Worm (Caenorhabditis elegans) whole organism, late embryonic: Measurements from ENCODE around the gene nhr-242.

Experiments used
- C38D4.7 ChIP-seq: fragments of 200-800 bp; sonication (Bioruptor generic); optimal IDR thresholded peaks from 2 replicates; lab custom pipeline; 2018; ENCODE audit warnings: mild to moderate bottlenecking, missing genetic modification characterization, moderate library complexity, missing compliant biosample characterization
- F13H6.1 ChIP-seq: sonication (generic microtip); optimal IDR thresholded peaks from 2 replicates; lab custom pipeline; 2016; ENCODE audit warnings: missing genetic modification characterization, missing compliant biosample characterization
- K02D7.2 ChIP-seq: sonication (generic microtip); optimal IDR thresholded peaks from 2 replicates; lab custom pipeline; 2017; ENCODE audit warnings: mild to moderate bottlenecking, missing genetic modification characterization, missing compliant biosample characterization
- K09A11.1 ChIP-seq: sonication (generic microtip); optimal IDR thresholded peaks from 2 replicates; lab custom pipeline; 2017; ENCODE audit warnings: antibody characterized with exemption, mild to moderate bottlenecking, missing genetic modification characterization, missing compliant biosample characterization; ENCODE audit not compliant: insufficient read depth
- ceh-22 ChIP-seq: sonication (generic microtip); optimal IDR thresholded peaks from 2 replicates; lab custom pipeline; 2017; ENCODE audit warnings: missing biosample characterization, missing genetic modification characterization
- ceh-30 ChIP-seq: fragments of 150-350 bp; optimal IDR thresholded peaks from 2 replicates; lab custom pipeline; 2014; ENCODE audit warnings: missing biosample characterization, missing genetic modification characterization
- ceh-31 ChIP-seq: sonication (generic microtip); optimal IDR thresholded peaks from 2 replicates; lab custom pipeline; 2016; ENCODE audit warnings: missing genetic modification characterization, missing compliant biosample characterization
- ceh-34 ChIP-seq: sonication (generic microtip); optimal IDR thresholded peaks from 2 replicates; lab custom pipeline; 2016; ENCODE audit warnings: mild to moderate bottlenecking, missing genetic modification characterization, missing compliant biosample characterization
- ceh-45 ChIP-seq: fragments of 200-800 bp; sonication (Bioruptor generic); IDR thresholded peaks from 2 replicates; pipeline ENCODE4 v1.3.6; 2022; ENCODE audit warnings: missing genetic modification reagents, missing genetic modification characterization, missing compliant biosample characterization
- ceh-6 ChIP-seq: fragments of 200-800 bp; sonication (Bioruptor generic); optimal IDR thresholded peaks from 2 replicates; lab custom pipeline; 2018; ENCODE audit warnings: mild to moderate bottlenecking, missing genetic modification characterization, missing compliant biosample characterization
- ceh-9 ChIP-seq: sonication (generic microtip); optimal IDR thresholded peaks from 2 replicates; lab custom pipeline; 2016; ENCODE audit warnings: mild to moderate bottlenecking, missing genetic modification characterization, inconsistent platforms, missing compliant biosample characterization
- dmd-4 ChIP-seq: sonication (generic microtip); optimal IDR thresholded peaks from 2 replicates; lab custom pipeline; 2016; ENCODE audit warnings: borderline replicate concordance, missing genetic modification characterization, missing compliant biosample characterization
- dve-1 ChIP-seq: sonication (generic microtip); optimal IDR thresholded peaks from 2 replicates; lab custom pipeline; 2017; ENCODE audit warnings: antibody characterized with exemption, mild to moderate bottlenecking, missing genetic modification characterization, missing compliant biosample characterization
- elt-2 ChIP-seq: sonication (generic microtip); optimal IDR thresholded peaks from 2 replicates; lab custom pipeline; 2016; ENCODE audit warnings: missing genetic modification reagents, missing genetic modification characterization, missing compliant biosample characterization
- ets-4 ChIP-seq: sonication (generic microtip); optimal IDR thresholded peaks from 2 replicates; lab custom pipeline; 2016; ENCODE audit warnings: missing genetic modification characterization, missing compliant biosample characterization
- eyg-1 ChIP-seq: sonication (generic microtip); optimal IDR thresholded peaks from 2 replicates; lab custom pipeline; 2016; ENCODE audit warnings: missing genotype, missing genetic modification characterization, missing compliant biosample characterization
- fkh-10 ChIP-seq: fragments of 150-350 bp; optimal IDR thresholded peaks from 2 replicates; lab custom pipeline; 2014; ENCODE audit warnings: missing biosample characterization, missing genetic modification reagents, missing genetic modification characterization
- fkh-6 ChIP-seq: sonication (generic microtip); optimal IDR thresholded peaks from 2 replicates; lab custom pipeline; 2016; ENCODE audit warnings: missing genetic modification characterization, missing compliant biosample characterization
- hlh-13 ChIP-seq: fragments of 200-800 bp; sonication (Bioruptor generic); optimal IDR thresholded peaks from 2 replicates; lab custom pipeline; 2018; ENCODE audit warnings: mild to moderate bottlenecking, missing genetic modification characterization, missing compliant biosample characterization
- hlh-30 ChIP-seq: sonication (generic microtip); optimal IDR thresholded peaks from 2 replicates; lab custom pipeline; 2017; ENCODE audit warnings: antibody characterized with exemption, missing genetic modification characterization, missing compliant biosample characterization; ENCODE audit not compliant: insufficient read depth
- hlh-8 ChIP-seq: sonication (generic microtip); optimal IDR thresholded peaks from 2 replicates; lab custom pipeline; 2016; ENCODE audit warnings: missing genotype, missing genetic modification characterization, missing compliant biosample characterization
- lim-6 ChIP-seq: sonication (generic microtip); optimal IDR thresholded peaks from 2 replicates; lab custom pipeline; 2016; ENCODE audit warnings: missing genetic modification characterization, missing compliant biosample characterization
- madf-2 ChIP-seq: sonication (generic microtip); optimal IDR thresholded peaks from 2 replicates; lab custom pipeline; 2017; ENCODE audit warnings: missing genetic modification characterization, missing compliant biosample characterization
- mec-3 ChIP-seq: sonication (generic microtip); optimal IDR thresholded peaks from 2 replicates; lab custom pipeline; 2016; ENCODE audit warnings: borderline replicate concordance, missing genetic modification characterization, missing compliant biosample characterization
- nhr-11 ChIP-seq: fragments of 150-350 bp; optimal IDR thresholded peaks from 2 replicates; lab custom pipeline; 2014; ENCODE audit warnings: missing biosample characterization, missing genetic modification characterization
- nhr-232 ChIP-seq: sonication (generic microtip); optimal IDR thresholded peaks from 2 replicates; lab custom pipeline; 2016; ENCODE audit warnings: missing genetic modification characterization, missing compliant biosample characterization
- pat-9 ChIP-seq: fragments of 200-800 bp; sonication (Bioruptor generic); optimal IDR thresholded peaks from 2 replicates; lab custom pipeline; 2018; ENCODE audit warnings: mild to moderate bottlenecking, missing genetic modification characterization, moderate library complexity, missing compliant biosample characterization
- pha-2 ChIP-seq: sonication (generic microtip); optimal IDR thresholded peaks from 2 replicates; lab custom pipeline; 2017; ENCODE audit warnings: mild to moderate bottlenecking, missing genetic modification characterization, missing compliant biosample characterization
- pros-1 ChIP-seq: fragments of 150-350 bp; optimal IDR thresholded peaks from 2 replicates; lab custom pipeline; 2014; ENCODE audit warnings: missing biosample characterization, missing genetic modification reagents, missing genetic modification characterization
- sdc-2 ChIP-seq: sonication (generic microtip); optimal IDR thresholded peaks from 2 replicates; lab custom pipeline; 2016; ENCODE audit warnings: missing genotype, missing genetic modification characterization, missing compliant biosample characterization
- tbx-7 ChIP-seq: sonication (generic microtip); optimal IDR thresholded peaks from 2 replicates; lab custom pipeline; 2016; ENCODE audit warnings: missing genotype, missing genetic modification characterization, missing compliant biosample characterization
- zip-5 ChIP-seq: sonication (generic microtip); optimal IDR thresholded peaks from 2 replicates; lab custom pipeline; 2016; ENCODE audit warnings: missing genetic modification characterization, missing compliant biosample characterization
- ztf-16 ChIP-seq: sonication (generic microtip); optimal IDR thresholded peaks from 2 replicates; lab custom pipeline; 2017; ENCODE audit warnings: missing genetic modification characterization, missing compliant biosample characterization

Gene nhr-242

DNA sequence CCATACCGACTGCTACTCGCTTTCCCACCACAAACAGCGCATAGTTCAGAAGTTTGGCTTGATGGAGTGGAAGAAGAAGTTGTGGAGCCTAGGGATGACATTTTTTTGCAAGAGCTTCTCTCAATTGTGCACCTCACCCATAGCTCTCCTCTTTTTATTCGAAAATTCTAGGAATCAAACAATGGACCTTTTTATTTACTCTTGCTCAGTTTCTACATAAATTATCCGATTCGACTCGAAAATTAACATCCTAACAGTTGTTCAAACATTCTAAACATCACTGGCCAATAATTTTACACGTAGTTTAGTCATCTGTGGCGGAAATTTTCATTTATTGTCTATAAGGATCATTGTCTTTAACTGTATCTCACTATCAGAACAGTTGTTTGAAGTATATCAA, at the start of gene nhr-242:
Gene nhr-242, minus strand, starts transcription at position 101 of the 400 bp plus-strand sequence.
- TF ChIP-seq ceh-34 (tag; lab: Kevin White, UChicago): no peak
- no peak for TF ChIP-seq tbx-7 (tag; lab: Kevin White, UChicago)
- TF ChIP-seq nhr-232 (tag; lab: Kevin White, UChicago): no peak
- TF ChIP-seq fkh-6 (tag; lab: Kevin White, UChicago): no peak
- TF ChIP-seq ceh-22 (tag; lab: Kevin White, UChicago): no peak
- TF ChIP-seq sdc-2 (tag; lab: Kevin White, UChicago): no peak
- TF ChIP-seq ceh-9 (tag; lab: Kevin White, UChicago): no peak
- no peak for TF ChIP-seq ztf-16 (tag; lab: Kevin White, UChicago)
- no peak for TF ChIP-seq hlh-8
- TF ChIP-seq pros-1 (tag; lab: Kevin White, UChicago): no peak
- TF ChIP-seq, all 69 proteins: peak for 0

- TF ChIP-seq ceh-45 (GFP tag; lab: Robert Waterston, UW) (no peak), elt-2 (tag; lab: Kevin White, UChicago) (peak; percentile 68)
Measured at ce11 chrIV:2630145-2630544, 48.8 kb upstream of the nhr-242 start.

ce11 chrIV:2628171-2628570, 46.8 kb upstream of the nhr-242 start, which contains the start of gene ngn-1:
Gene ngn-1 (minus strand): TSS chrIV:2628271.
- TF ChIP-seq ceh-6 (GFP tag; lab: Kevin White, UChicago) (no peak), dve-1 (tag; lab: Kevin White, UChicago) (no peak), dmd-4 (tag; lab: Kevin White, UChicago) (no peak), fkh-10 (GFP tag; lab: Kevin White, UChicago) (no peak), ets-4 (no peak), mec-3 (tag; lab: Kevin White, UChicago) (no peak), madf-2 (tag; lab: Kevin White, UChicago) (no peak)

ce11 chrIV:2618611-2619010, 37.2 kb upstream of the nhr-242 start, which contains the start of gene smf-3:
Gene smf-3 (plus strand): TSS chrIV:2618869.
- no peak for TF ChIP-seq hlh-30 (tag; lab: Kevin White, UChicago)
- TF ChIP-seq tbx-7 (tag; lab: Kevin White, UChicago): no peak
- no peak for TF ChIP-seq eyg-1 (tag; lab: Kevin White, UChicago)
- TF ChIP-seq elt-2 (tag; lab: Kevin White, UChicago): peak; percentile 83
- TF ChIP-seq F13H6.1: no peak
- TF ChIP-seq dmd-4 (tag; lab: Kevin White, UChicago): no peak

DNA sequence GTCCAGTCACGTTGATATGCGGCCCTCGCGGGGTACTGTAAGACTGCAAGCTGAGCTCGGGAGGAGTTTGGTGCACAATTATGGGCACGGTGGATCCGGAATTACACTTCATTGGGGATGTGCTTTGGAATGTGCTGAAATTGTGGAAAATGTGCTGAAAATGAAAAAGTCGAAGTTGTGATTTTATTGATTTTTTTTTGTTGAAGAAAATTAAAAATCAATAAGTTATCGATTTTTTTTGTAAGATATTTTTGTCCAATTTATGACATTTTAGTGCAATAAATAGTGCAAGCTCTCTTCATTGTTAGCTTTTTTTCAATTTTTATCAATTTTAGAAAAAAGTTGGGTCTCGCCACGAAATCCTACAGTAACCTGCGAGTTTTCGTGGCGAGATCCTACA, 35.5 kb upstream of the nhr-242 start:
- no peak for TF ChIP-seq ceh-30 (tag; lab: Kevin White, UChicago)
- TF ChIP-seq ets-4: no peak
- no peak for TF ChIP-seq K09A11.1 (tag; lab: Kevin White, UChicago)
- TF ChIP-seq hlh-30 (tag; lab: Kevin White, UChicago): no peak
- no peak for TF ChIP-seq zip-5 (tag; lab: Kevin White, UChicago)
- TF ChIP-seq mec-3 (tag; lab: Kevin White, UChicago): no peak

ce11 chrIV:2613754-2614244, 32.4 kb upstream of the nhr-242 start, which contains the start of gene daao-1:
Gene daao-1 (plus strand): TSS chrIV:2614194.
- no peak for TF ChIP-seq nhr-11 (tag; lab: Kevin White, UChicago)

DNA sequence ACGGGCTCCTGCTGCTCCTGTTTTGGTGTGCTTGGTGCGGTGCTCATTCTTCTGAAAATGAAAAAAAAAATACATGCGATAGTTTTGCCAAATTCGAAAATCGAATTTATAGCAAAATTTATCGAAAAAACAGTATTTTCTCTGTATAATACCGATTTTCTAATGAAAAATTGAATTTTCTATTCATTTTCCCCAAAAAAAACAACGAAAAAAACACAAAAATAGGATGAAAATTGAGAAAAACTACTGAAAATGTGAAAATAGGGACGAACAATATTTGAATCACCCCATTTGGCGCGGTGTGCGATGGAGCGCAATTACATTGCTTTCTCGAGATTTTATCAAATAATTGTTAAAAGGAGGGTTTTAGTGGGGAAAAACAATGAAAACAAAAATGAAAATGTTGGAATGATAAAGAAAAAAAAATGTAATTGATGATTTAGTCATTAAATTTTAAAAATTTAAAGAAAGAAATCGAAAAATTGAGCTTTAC, 31.7 kb upstream of the nhr-242 start, which contains the start of gene Y69A2AR.28:
Gene Y69A2AR.28, minus strand, starts transcription at position 51 of the 493 bp plus-strand sequence.
- no peak for TF ChIP-seq fkh-10 (GFP tag; lab: Kevin White, UChicago)
- no peak for TF ChIP-seq nhr-11 (tag; lab: Kevin White, UChicago)
- no peak for TF ChIP-seq K02D7.2 (tag; lab: Kevin White, UChicago)
- TF ChIP-seq ceh-31 (tag; lab: Kevin White, UChicago): no peak
- no peak for TF ChIP-seq C38D4.7 (GFP tag; lab: Kevin White, UChicago)
- TF ChIP-seq ceh-6 (GFP tag; lab: Kevin White, UChicago): no peak
- no peak for TF ChIP-seq hlh-13 (GFP tag; lab: Kevin White, UChicago)
- TF ChIP-seq lim-6 (tag; lab: Kevin White, UChicago): no peak
- TF ChIP-seq pat-9 (tag; lab: Kevin White, UChicago): no peak
- no peak for TF ChIP-seq pha-2
- TF ChIP-seq, all 69 proteins: peak for 0
